Worm (Caenorhabditis elegans): ENCODE results near the gene prx-19.

ce11 chrIII:8849507-8849906 is 40.4 kb upstream of the prx-19 start, which contains the start of gene F44E2.8:
- TF ChIP-seq nhr-237 (tag; optimal IDR thresholded peaks at IDR 0.05): no peak
- no peak for TF ChIP-seq ztf-1 (GFP tag; conservative IDR thresholded peaks at IDR 0.05)
- no peak for TF ChIP-seq unc-62 (GFP tag; optimal IDR thresholded peaks at IDR 0.05)
- no peak for TF ChIP-seq F13H6.1 (tag; optimal IDR thresholded peaks at IDR 0.05)
- no peak for TF ChIP-seq ama-1 (optimal IDR thresholded peaks at IDR 0.05)
- TF ChIP-seq ceh-82 (tag; optimal IDR thresholded peaks at IDR 0.05): no peak
- TF ChIP-seq lsy-2 (tag; optimal IDR thresholded peaks at IDR 0.05): no peak
- no peak for TF ChIP-seq dmd-4 (tag; optimal IDR thresholded peaks at IDR 0.05)
- no peak for TF ChIP-seq zag-1 (tag; optimal IDR thresholded peaks at IDR 0.05)
- no peak for TF ChIP-seq nhr-11 (tag; optimal IDR thresholded peaks at IDR 0.05)
- no peak for TF ChIP-seq ztf-4 (tag; optimal IDR thresholded peaks at IDR 0.05)
- TF ChIP-seq blmp-1 (tag; optimal IDR thresholded peaks at IDR 0.05; ENCODE audit: insufficient read depth): no peak
- no peak for TF ChIP-seq unc-39 (tag; optimal IDR thresholded peaks at IDR 0.05)

All from whole organism, L2 larva.